Worm (Caenorhabditis elegans) whole organism, L4/young adult: Measurements from ENCODE around the gene mig-10.
"Not testable (repeated sequence)": the region's sequence is repeated elsewhere in the genome, so short reads cannot be mapped to it uniquely, and the experiment has no call there.

ENCODE experiments used
- dao-5 ChIP-seq: sonication (generic microtip); optimal IDR thresholded peaks from 2 replicates; lab custom pipeline; 2016; ENCODE audit warnings: missing genotype, missing genetic modification characterization, moderate library complexity, missing compliant biosample characterization
- him-1 ChIP-seq: sonication (generic microtip); optimal IDR thresholded peaks from 2 replicates; lab custom pipeline; 2016; ENCODE audit warnings: missing genotype, missing genetic modification reagents, missing genetic modification characterization, missing compliant biosample characterization

DNA sequence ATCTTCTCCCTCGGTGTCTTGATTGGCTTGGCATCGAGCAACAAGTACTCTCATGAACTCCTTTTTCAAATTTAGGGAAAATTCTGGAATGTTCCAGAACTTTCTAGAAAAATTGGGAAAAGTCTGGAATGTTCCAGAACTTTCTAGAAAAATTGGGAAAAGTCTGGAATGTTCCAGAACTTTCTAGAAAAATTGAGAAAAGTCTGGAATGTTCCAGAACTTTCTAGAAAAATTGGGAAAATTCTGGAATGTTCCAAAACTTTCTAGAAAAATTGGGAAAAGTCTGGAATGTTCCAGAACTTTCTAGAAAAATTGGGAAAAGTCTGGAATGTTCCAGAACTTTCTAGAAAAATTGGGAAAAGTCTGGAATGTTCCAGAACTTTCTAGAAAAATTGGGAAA lies 65.4 kb downstream of the mig-10 start, which contains the start of gene ZC262.7:
- not testable (repeated sequence) for TF ChIP-seq him-1, dao-5 (tag; lab: Kevin White, UChicago)
